Fruit fly (Drosophila melanogaster) whole organism: ENCODE data around the gene CG14839.

Experiments used
- pan ChIP-seq: fragments of >200 bp; optimal IDR thresholded peaks from 2 replicates; lab custom pipeline; 2017
- usp ChIP-seq: fragments of >200 bp; optimal IDR thresholded peaks from 2 replicates; lab custom pipeline; 2017; ENCODE audit warnings: missing biosample characterization, missing genetic modification characterization, mixed read lengths

DNA sequence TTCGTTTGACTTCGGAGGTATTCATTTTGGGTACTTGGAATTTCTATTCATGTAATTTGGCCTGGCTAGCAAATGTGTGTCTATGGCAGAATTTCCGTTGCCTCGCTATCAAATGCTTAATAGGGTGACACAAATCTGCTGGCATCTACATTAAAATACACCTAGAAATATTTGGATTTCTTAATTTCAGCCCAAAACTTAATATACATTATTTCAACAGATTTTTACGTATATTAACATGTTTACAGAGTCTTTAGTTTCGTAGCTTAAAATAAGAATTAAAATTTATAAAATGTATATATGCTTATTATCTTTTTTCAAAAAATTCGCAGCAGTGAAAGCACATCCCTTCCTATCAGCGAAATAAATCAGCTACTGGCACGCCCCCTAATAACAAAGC lies 33.1 kb upstream of the CG14839 start, which contains the start of gene CG9624:
- no peak for TF ChIP-seq usp (GFP tag; lab: Kevin White, UChicago)
- no peak for TF ChIP-seq pan (lab: Kevin White, UChicago)
